Fruit fly (Drosophila melanogaster) whole organism, embryonic: ENCODE results near the gene Agpat1.

Experiments used
- Abd-B ChIP-seq: fragments of 200-800 bp; sonication (Bioruptor generic); optimal IDR thresholded peaks from 2 replicates; lab custom pipeline; 2018; ENCODE audit warnings: missing biosample characterization, mild to moderate bottlenecking, missing genetic modification characterization, moderate library complexity
- BEAF-32 ChIP-seq: fragments of 200-800 bp; sonication (Bioruptor generic); optimal IDR thresholded peaks from 3 replicates; lab custom pipeline; 2017; ENCODE audit warnings: missing biosample characterization, missing genetic modification characterization, mild to moderate bottlenecking, moderate library complexity, missing genetic modification reagents
- BtbVII ChIP-seq: fragments of 200-800 bp; sonication (Bioruptor generic); optimal IDR thresholded peaks from 3 replicates; lab custom pipeline; 2017; ENCODE audit warnings: missing biosample characterization, mild to moderate bottlenecking, missing genetic modification characterization
- CG10366 ChIP-seq: fragments of 200-800 bp; sonication (Bioruptor generic); IDR thresholded peaks from 2 replicates; pipeline ENCODE4 v1.3.6; 2022; ENCODE audit warnings: missing biosample characterization, missing genetic modification characterization
- CG10959 ChIP-seq: fragments of 200-800 bp; sonication (Bioruptor generic); IDR thresholded peaks from 2 replicates; pipeline ENCODE4 v1.3.6; 2022; ENCODE audit warnings: missing biosample characterization, missing genetic modification characterization
- CG11723 ChIP-seq: fragments of 200-800 bp; sonication (Bioruptor generic); optimal IDR thresholded peaks from 2 replicates; lab custom pipeline; 2017; ENCODE audit warnings: missing biosample characterization, mild to moderate bottlenecking, missing genetic modification characterization
- CG12942 ChIP-seq: fragments of 200-800 bp; sonication (Bioruptor generic); optimal IDR thresholded peaks from 3 replicates; lab custom pipeline; 2016; ENCODE audit warnings: missing biosample characterization, missing genetic modification characterization
- CG14667 ChIP-seq: fragments of 200-800 bp; sonication (Bioruptor generic); IDR thresholded peaks from 2 replicates; pipeline ENCODE4 v1.3.6; 2022; ENCODE audit warnings: missing biosample characterization, missing genetic modification characterization
- CG1602 ChIP-seq: fragments of 200-800 bp; sonication (Bioruptor generic); optimal IDR thresholded peaks from 3 replicates; lab custom pipeline; 2016; ENCODE audit warnings: missing biosample characterization, missing genetic modification characterization
- CG17385 ChIP-seq: fragments of 200-800 bp; sonication (Bioruptor generic); optimal IDR thresholded peaks from 3 replicates; lab custom pipeline; 2018; ENCODE audit warnings: missing biosample characterization, mild to moderate bottlenecking, missing genetic modification characterization
- CG17568 ChIP-seq: fragments of 200-800 bp; sonication (Bioruptor generic); optimal IDR thresholded peaks from 2 replicates; lab custom pipeline; 2018; ENCODE audit warnings: missing biosample characterization, mild to moderate bottlenecking, missing genetic modification characterization, moderate library complexity
- CG17612 ChIP-seq: fragments of 200-800 bp; sonication (Bioruptor generic); IDR thresholded peaks from 2 replicates; pipeline ENCODE4 v1.3.6; 2022; ENCODE audit warnings: missing biosample characterization, missing genetic modification characterization
- CG18011 ChIP-seq: fragments of 200-800 bp; sonication (Bioruptor generic); optimal IDR thresholded peaks from 2 replicates; lab custom pipeline; 2017; ENCODE audit warnings: missing biosample characterization, missing genetic modification characterization, mild to moderate bottlenecking, moderate library complexity, missing genotype
- CG30403 ChIP-seq: fragments of 200-800 bp; sonication (Bioruptor generic); optimal IDR thresholded peaks from 3 replicates; lab custom pipeline; 2016; ENCODE audit warnings: missing biosample characterization, missing genetic modification characterization
- CG33213 ChIP-seq: fragments of 200-800 bp; sonication (Bioruptor generic); optimal IDR thresholded peaks from 3 replicates; lab custom pipeline; 2016; ENCODE audit warnings: missing biosample characterization, missing genetic modification characterization
- CG33557 ChIP-seq: fragments of 200-800 bp; sonication (Bioruptor generic); optimal IDR thresholded peaks from 2 replicates; lab custom pipeline; 2019; ENCODE audit warnings: missing biosample characterization, mild to moderate bottlenecking, missing genetic modification characterization, moderate library complexity
- CG3838 ChIP-seq: fragments of 200-800 bp; sonication (Bioruptor generic); optimal IDR thresholded peaks from 3 replicates; lab custom pipeline; 2016; ENCODE audit warnings: missing biosample characterization, missing genetic modification characterization
- CG4282 ChIP-seq: fragments of 200-800 bp; sonication (Bioruptor generic); optimal IDR thresholded peaks from 2 replicates; lab custom pipeline; 2016; ENCODE audit warnings: missing biosample characterization, missing genetic modification characterization
- CG7271 ChIP-seq: fragments of 200-800 bp; sonication (Bioruptor generic); optimal IDR thresholded peaks from 2 replicates; lab custom pipeline; 2018; ENCODE audit warnings: missing biosample characterization, mild to moderate bottlenecking, missing genetic modification characterization, moderate library complexity
- CG7556 ChIP-seq: fragments of 200-800 bp; sonication (Bioruptor generic); optimal IDR thresholded peaks from 2 replicates; lab custom pipeline; 2017; ENCODE audit warnings: missing biosample characterization, mild to moderate bottlenecking, missing genetic modification characterization
- CG8281 ChIP-seq: fragments of 200-800 bp; sonication (Bioruptor generic); optimal IDR thresholded peaks from 2 replicates; lab custom pipeline; 2018; ENCODE audit warnings: missing biosample characterization, mild to moderate bottlenecking, missing genetic modification characterization, moderate library complexity
- CG9727 ChIP-seq: fragments of 200-800 bp; sonication (Bioruptor generic); optimal IDR thresholded peaks from 3 replicates; lab custom pipeline; 2017; ENCODE audit warnings: missing biosample characterization, mild to moderate bottlenecking, missing genetic modification characterization
- Dbx ChIP-seq: fragments of 200-800 bp; sonication (Bioruptor generic); IDR thresholded peaks from 3 replicates; pipeline ENCODE4 v1.3.6; 2022; ENCODE audit warnings: missing biosample characterization, missing genetic modification characterization
- Deaf1 ChIP-seq: fragments of 200-800 bp; optimal IDR thresholded peaks from 3 replicates; lab custom pipeline; 2019; ENCODE audit warnings: missing biosample characterization, mild to moderate bottlenecking, missing genetic modification characterization, moderate library complexity
- HHEX ChIP-seq: fragments of 200-800 bp; sonication (Bioruptor generic); optimal IDR thresholded peaks from 3 replicates; lab custom pipeline; 2017; ENCODE audit warnings: missing biosample characterization, mild to moderate bottlenecking, missing genetic modification characterization, missing genetic modification reagents
- Hr51 ChIP-seq, 2 experiments: fragments of 200-800 bp; sonication (Bioruptor generic); optimal IDR thresholded peaks; 2 replicates in 1 of 2; 3 replicates in 1 of 2; lab custom pipeline; 2016 to 2018; ENCODE audit warnings: missing biosample characterization in 2 of 2, missing genetic modification characterization in 2 of 2, mild to moderate bottlenecking in 1 of 2, moderate library complexity in 1 of 2
- Med ChIP-seq: fragments of 200-800 bp; sonication (Bioruptor generic); peaks from one replicate; lab custom pipeline; 2016; ENCODE audit warnings: missing biosample characterization, missing genetic modification characterization, mild to moderate bottlenecking, inconsistent platforms, moderate library complexity
- Mrtf ChIP-seq: fragments of 200-800 bp; sonication (Bioruptor generic); IDR thresholded peaks from 3 replicates; pipeline ENCODE4 v1.3.6; 2022; ENCODE audit warnings: missing biosample characterization, missing genetic modification characterization
- Six4 ChIP-seq: fragments of 200-800 bp; sonication (Bioruptor generic); optimal IDR thresholded peaks from 2 replicates; lab custom pipeline; 2016; ENCODE audit warnings: missing biosample characterization, missing genetic modification characterization
- chm ChIP-seq: fragments of 200-800 bp; sonication (Bioruptor generic); IDR thresholded peaks from 2 replicates; pipeline ENCODE4 v1.3.6; 2022; ENCODE audit warnings: missing biosample characterization, missing genetic modification characterization
- ci ChIP-seq: fragments of 200-800 bp; sonication (Bioruptor generic); IDR thresholded peaks from 3 replicates; pipeline ENCODE4 v1.3.6; 2022; ENCODE audit warnings: missing biosample characterization, missing genetic modification characterization
- corto ChIP-seq: fragments of 200-800 bp; sonication (Bioruptor generic); optimal IDR thresholded peaks from 2 replicates; lab custom pipeline; 2016; ENCODE audit warnings: missing biosample characterization, mild to moderate bottlenecking, missing genetic modification characterization, moderate library complexity
- dati ChIP-seq: fragments of 200-800 bp; sonication (Bioruptor generic); IDR thresholded peaks from 2 replicates; pipeline ENCODE4 v1.3.6; 2022; ENCODE audit warnings: missing biosample characterization, missing genetic modification characterization
- dmrt99B ChIP-seq: fragments of 200-800 bp; sonication (Bioruptor generic); optimal IDR thresholded peaks from 2 replicates; lab custom pipeline; 2018; ENCODE audit warnings: missing biosample characterization, mild to moderate bottlenecking, missing genetic modification characterization, moderate library complexity
- fd3F ChIP-seq: fragments of 200-800 bp; sonication (Bioruptor generic); optimal IDR thresholded peaks from 2 replicates; lab custom pipeline; 2018; ENCODE audit warnings: missing biosample characterization, mild to moderate bottlenecking, missing genetic modification characterization, moderate library complexity
- fd64A ChIP-seq: fragments of 200-800 bp; sonication (Bioruptor generic); optimal IDR thresholded peaks from 3 replicates; lab custom pipeline; 2018; ENCODE audit warnings: missing biosample characterization, mild to moderate bottlenecking, missing genetic modification characterization
- hkb ChIP-seq, 2 experiments: fragments of 200-800 bp in 1 of 2; fragments of >200 bp in 1 of 2; sonication (Bioruptor generic) in 1 of 2; IDR thresholded peaks in 1 of 2; optimal IDR thresholded peaks in 1 of 2; 2 replicates each; pipeline versions ENCODE4 v1.3.6 to Lab custom; 2017 to 2022; ENCODE audit warnings: missing biosample characterization in 1 of 2, missing genetic modification characterization in 1 of 2
- jigr1 ChIP-seq: fragments of 200-800 bp; sonication (Bioruptor generic); IDR thresholded peaks from 3 replicates; pipeline ENCODE4 v1.3.6; 2022; ENCODE audit warnings: missing biosample characterization, missing genetic modification characterization
- kay ChIP-seq: fragments of 200-800 bp; sonication (Bioruptor generic); optimal IDR thresholded peaks from 2 replicates; lab custom pipeline; 2016; ENCODE audit warnings: missing biosample characterization, missing genetic modification characterization
- kni ChIP-seq: fragments of 200-800 bp; sonication (Bioruptor generic); optimal IDR thresholded peaks from 3 replicates; lab custom pipeline; 2017; ENCODE audit warnings: mild to moderate bottlenecking, missing biosample characterization, missing genetic modification reagents, missing genetic modification characterization
- luna ChIP-seq: fragments of 200-800 bp; sonication (Bioruptor generic); optimal IDR thresholded peaks from 2 replicates; lab custom pipeline; 2016; ENCODE audit warnings: missing biosample characterization, missing genetic modification characterization
- nerfin-1 ChIP-seq: fragments of 200-800 bp; sonication (Bioruptor generic); optimal IDR thresholded peaks from 3 replicates; lab custom pipeline; 2019; ENCODE audit warnings: missing biosample characterization, mild to moderate bottlenecking, missing genetic modification characterization, moderate library complexity
- onecut ChIP-seq: fragments of 200-800 bp; sonication (Bioruptor generic); IDR thresholded peaks from 2 replicates; pipeline ENCODE4 v1.3.6; 2022; ENCODE audit warnings: missing biosample characterization, missing genetic modification characterization
- shn ChIP-seq: fragments of 200-800 bp; sonication (Bioruptor generic); optimal IDR thresholded peaks from 3 replicates; lab custom pipeline; 2016; ENCODE audit warnings: missing biosample characterization, missing genetic modification characterization
- tgo ChIP-seq: fragments of 200-800 bp; sonication (Bioruptor generic); IDR thresholded peaks from 3 replicates; pipeline ENCODE4 v1.3.6; 2022; ENCODE audit warnings: missing biosample characterization, missing genetic modification characterization
- tin ChIP-seq: fragments of 200-800 bp; sonication (Bioruptor generic); optimal IDR thresholded peaks from 3 replicates; lab custom pipeline; 2016; ENCODE audit warnings: missing biosample characterization, missing genetic modification characterization
- tna ChIP-seq: fragments of 200-800 bp; sonication (Bioruptor generic); IDR thresholded peaks from 2 replicates; pipeline ENCODE4 v1.3.6; 2022; ENCODE audit warnings: missing biosample characterization, missing genetic modification characterization; ENCODE audit not compliant: partially characterized antibody
- tx ChIP-seq: fragments of 200-800 bp; sonication (Bioruptor generic); optimal IDR thresholded peaks from 2 replicates; lab custom pipeline; 2016; ENCODE audit warnings: missing biosample characterization, missing genetic modification characterization

Gene Agpat1

DNA sequence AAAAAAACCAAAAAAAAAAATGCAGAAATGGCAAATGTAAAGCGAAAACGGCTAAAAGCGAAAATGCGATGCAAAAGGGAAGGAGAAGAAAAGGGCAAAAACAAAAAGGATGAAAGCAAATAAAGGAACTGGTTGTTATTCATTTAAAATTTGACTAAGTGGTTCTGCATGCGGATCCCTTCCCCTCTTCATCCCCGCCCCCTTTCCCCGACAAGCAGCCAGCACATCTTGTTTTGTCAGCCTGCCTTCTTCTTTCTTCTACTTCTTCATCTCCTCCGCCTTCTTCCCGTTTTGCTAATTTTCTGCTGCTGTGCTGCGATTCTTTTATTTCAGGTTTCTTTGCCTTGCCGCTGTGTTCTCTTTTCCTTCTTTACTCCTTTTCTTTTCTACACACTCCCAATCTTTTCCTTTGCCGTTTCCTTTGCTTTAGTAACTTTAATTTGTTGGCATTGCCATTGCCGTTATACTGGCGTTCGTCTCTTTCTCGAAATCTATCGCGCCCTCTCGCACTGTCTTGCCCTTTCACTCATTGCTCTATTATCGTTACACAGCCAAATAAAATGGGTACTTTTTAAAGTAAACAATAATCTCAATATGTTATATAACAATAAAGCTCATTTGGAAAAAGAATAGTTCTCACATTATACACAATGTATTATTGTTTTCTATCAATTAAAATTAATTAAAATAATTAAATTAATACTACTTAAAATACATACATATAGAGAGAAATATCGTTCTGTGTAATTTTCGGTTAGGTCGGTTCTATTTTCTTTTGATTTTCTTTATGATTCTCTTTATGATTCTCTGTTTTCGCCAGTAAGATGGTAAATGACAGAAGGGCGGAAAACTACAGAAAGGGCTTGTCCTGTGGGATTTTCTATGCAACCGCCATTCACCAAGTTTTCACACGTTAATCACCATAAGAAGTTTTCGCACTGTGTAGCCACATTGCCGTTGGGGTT, 17.0 kb upstream of the Agpat1 start:
- TF ChIP-seq corto (GFP tag; lab: Kevin White, UChicago) (no peak), ci (GFP tag; lab: Robert Waterston, UW) (no peak), CG9727 (GFP tag; lab: Kevin White, UChicago) (peak; percentile 77), BEAF-32 (GFP tag; lab: Kevin White, UChicago) (no peak), CG17385 (GFP tag; lab: Kevin White, UChicago) (peak; percentile 32), CG11723 (GFP tag; lab: Kevin White, UChicago) (no peak), CG17568 (GFP tag; lab: Kevin White, UChicago) (no peak), CG8281 (tag; lab: Kevin White, UChicago) (peak; percentile 30), CG33213 (GFP tag; lab: Kevin White, UChicago) (no peak), Hr51 (GFP tag; optimal IDR thresholded peaks at IDR 0.05; lab: Kevin White, UChicago) (peak in 1 of 2 experiments; percentile 78), Mrtf (GFP tag; lab: Robert Waterston, UW) (no peak), kay (GFP tag; lab: Kevin White, UChicago) (no peak), CG10366 (GFP tag; lab: Robert Waterston, UW) (no peak), CG7556 (GFP tag; lab: Kevin White, UChicago) (peak; percentile 76), CG17612 (GFP tag; lab: Robert Waterston, UW) (no peak), CG18011 (no peak), fd3F (GFP tag; lab: Kevin White, UChicago) (no peak), Abd-B (no peak), CG14667 (GFP tag; lab: Robert Waterston, UW) (no peak; the same call in 1 of the 2 replicates), dmrt99B (tag; lab: Kevin White, UChicago) (peak; percentile 75), CG4282 (GFP tag; lab: Kevin White, UChicago) (no peak), luna (GFP tag; lab: Kevin White, UChicago) (no peak), Med (GFP tag; lab: Kevin White, UChicago) (peak; percentile 38), jigr1 (no peak), Six4 (GFP tag; lab: Kevin White, UChicago) (peak; percentile 59), onecut (GFP tag; lab: Robert Waterston, UW) (no peak), tin (peak; percentile 36), CG30403 (peak; percentile 49), fd64A (GFP tag; lab: Kevin White, UChicago) (no peak), CG10959 (GFP tag; lab: Robert Waterston, UW) (no peak), chm (GFP tag; lab: Robert Waterston, UW) (no peak), tgo (GFP tag; lab: Robert Waterston, UW) (peak; percentile 50; the same call in 1 of the 3 replicates), CG3838 (GFP tag; lab: Kevin White, UChicago) (no peak), tna (GFP tag; lab: Robert Waterston, UW) (no peak), HHEX (peak; percentile 17), Dbx (GFP tag; lab: Robert Waterston, UW) (0 out of 3 replicates have a peak, but pooled peaks have one; percentile 10), shn (no peak), CG12942 (GFP tag; lab: Kevin White, UChicago) (peak; percentile 1), BtbVII (peak; percentile 10), CG1602 (GFP tag; lab: Kevin White, UChicago) (peak; percentile 40), tx (GFP tag; lab: Kevin White, UChicago) (no peak), kni (no peak), dati (GFP tag; lab: Robert Waterston, UW) (no peak), Deaf1 (tag; lab: Kevin White, UChicago) (peak; percentile 39), hkb (optimal IDR thresholded peaks at IDR 0.05; lab: Kevin White, UChicago) (no peak), hkb (GFP tag; IDR thresholded peaks at IDR 0.05; lab: Robert Waterston, UW) (no peak), CG33557 (GFP tag; lab: Kevin White, UChicago) (peak; percentile 52), nerfin-1 (tag; lab: Kevin White, UChicago) (peak; percentile 40), CG7271 (tag; lab: Kevin White, UChicago) (peak; percentile 86)
